1 fruit fly cellular context compared by ENCODE assay signal in the genomic region with DNA sequence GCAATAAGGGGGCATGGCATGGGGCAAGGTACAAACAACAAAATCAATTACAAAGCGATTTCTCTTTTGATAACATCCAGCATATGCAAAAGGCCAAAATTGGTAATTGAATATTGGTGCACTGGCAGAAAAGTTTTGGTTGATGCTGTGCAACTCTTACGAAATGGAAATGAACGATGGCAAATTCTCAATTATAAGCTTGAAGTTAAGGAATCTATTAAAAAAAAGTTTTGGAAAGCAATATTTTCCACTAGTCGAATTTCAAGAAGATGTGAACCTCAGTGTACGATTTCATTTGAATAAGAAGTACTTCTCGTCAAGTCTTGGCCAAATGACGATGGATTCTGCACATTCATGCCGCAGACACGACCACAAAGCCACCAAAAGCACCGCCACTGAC.
TF ChIP-seq lines count a peak whose summit lies in the region.

No protein-coding gene starts in this region.

TF ChIP-seq in whole organism, embryonic, 481 proteins besides CTCF, POLR2A, EP300 and RAD21 (continued from another document and continues in another):
- TF ChIP-seq HLH3B (GFP tag; IDR thresholded peaks at IDR 0.05; lab: Robert Waterston, UW), result peak; percentile 30; the same call in 1 of the 2 replicates
- peak; percentile 26; the same call in 1 of the 2 replicates for TF ChIP-seq CG14441 (GFP tag; IDR thresholded peaks at IDR 0.05; lab: Robert Waterston, UW)
- TF ChIP-seq caup (GFP tag; optimal IDR thresholded peaks at IDR 0.05; lab: Kevin White, UChicago; ENCODE audit: severe bottlenecking), result no peak
- peak; percentile 56 for TF ChIP-seq CG10979 (tag; optimal IDR thresholded peaks at IDR 0.05; lab: Kevin White, UChicago)
- TF ChIP-seq CG30431 (GFP tag; optimal IDR thresholded peaks at IDR 0.05; lab: Kevin White, UChicago), result peak; percentile 7
- no peak for TF ChIP-seq cwo (GFP tag; optimal IDR thresholded peaks at IDR 0.05; lab: Kevin White, UChicago)
- TF ChIP-seq Xrp1 (GFP tag; IDR thresholded peaks at IDR 0.05; lab: Robert Waterston, UW), result peak; percentile 52; the same call in 1 of the 2 replicates
- TF ChIP-seq eve (GFP tag; optimal IDR thresholded peaks at IDR 0.05; lab: Kevin White, UChicago), result peak in 1 of 2 experiments; percentile 19
- peak; percentile 37 for TF ChIP-seq CG4424 (GFP tag; optimal IDR thresholded peaks at IDR 0.05; lab: Kevin White, UChicago)
- TF ChIP-seq chn (GFP tag; optimal IDR thresholded peaks at IDR 0.05; lab: Kevin White, UChicago), result peak; percentile 7
- TF ChIP-seq CG10366 (GFP tag; IDR thresholded peaks at IDR 0.05; lab: Robert Waterston, UW), result peak; percentile 24; the same call in 1 of the 2 replicates
- no peak for TF ChIP-seq CG3065 (GFP tag; optimal IDR thresholded peaks at IDR 0.05; lab: Kevin White, UChicago)
- peak; percentile 7 to 32 for TF ChIP-seq dpn (GFP tag; optimal IDR thresholded peaks at IDR 0.05; lab: Kevin White, UChicago)
- TF ChIP-seq Lpt (GFP tag; optimal IDR thresholded peaks at IDR 0.05; lab: Kevin White, UChicago), result no peak
- no peak for TF ChIP-seq prd (optimal IDR thresholded peaks at IDR 0.05; lab: Kevin White, UChicago)
- peak; percentile 58 for TF ChIP-seq prd (GFP tag; IDR thresholded peaks at IDR 0.05; lab: Robert Waterston, UW)
- TF ChIP-seq gem (tag; optimal IDR thresholded peaks at IDR 0.05; lab: Kevin White, UChicago), result peak; percentile 69
- TF ChIP-seq CrebB (tag; optimal IDR thresholded peaks at IDR 0.05; lab: Kevin White, UChicago), result no peak
- peak; percentile 23 for TF ChIP-seq CG14710 (tag; optimal IDR thresholded peaks at IDR 0.05; lab: Kevin White, UChicago)
- TF ChIP-seq CG12659 (GFP tag; optimal IDR thresholded peaks at IDR 0.05; lab: Kevin White, UChicago), result no peak
- TF ChIP-seq NFAT (GFP tag; IDR thresholded peaks at IDR 0.05; lab: Robert Waterston, UW), result no peak
- TF ChIP-seq wdn (GFP tag; IDR thresholded peaks at IDR 0.05; lab: Robert Waterston, UW), result no peak
- TF ChIP-seq Pdp1 (GFP tag; optimal IDR thresholded peaks at IDR 0.05; lab: Kevin White, UChicago), result peak; percentile 6 to 23
- TF ChIP-seq gsb-n (tag; optimal IDR thresholded peaks at IDR 0.05; lab: Kevin White, UChicago), result peak; percentile 35
- TF ChIP-seq tna (GFP tag; IDR thresholded peaks at IDR 0.05; lab: Robert Waterston, UW; ENCODE audit: partially characterized antibody), result no peak
- peak; percentile 31 for TF ChIP-seq CG5245 (GFP tag; optimal IDR thresholded peaks at IDR 0.05; lab: Kevin White, UChicago)
- peak; percentile 4 for TF ChIP-seq jumu (GFP tag; optimal IDR thresholded peaks at IDR 0.05; lab: Kevin White, UChicago)
- TF ChIP-seq CG15601 (tag; optimal IDR thresholded peaks at IDR 0.05; lab: Kevin White, UChicago), result peak; percentile 6
- peak; percentile 29; the same call in 1 of the 2 replicates for TF ChIP-seq Rfx (GFP tag; IDR thresholded peaks at IDR 0.05; lab: Robert Waterston, UW)
- TF ChIP-seq CG5180 (GFP tag; optimal IDR thresholded peaks at IDR 0.05; lab: Kevin White, UChicago), result no peak
- no peak for TF ChIP-seq CG14667 (GFP tag; IDR thresholded peaks at IDR 0.05; lab: Robert Waterston, UW)
- TF ChIP-seq Hsf (GFP tag; optimal IDR thresholded peaks at IDR 0.05; lab: Kevin White, UChicago), result peak; percentile 31
- no peak for TF ChIP-seq corto (GFP tag; optimal IDR thresholded peaks at IDR 0.05; lab: Kevin White, UChicago)
- TF ChIP-seq mirr (GFP tag; optimal IDR thresholded peaks at IDR 0.05; lab: Kevin White, UChicago), result no peak
- TF ChIP-seq Med (GFP tag; lab: Kevin White, UChicago), result peak; percentile 76
- TF ChIP-seq CG16815 (GFP tag; optimal IDR thresholded peaks at IDR 0.05; lab: Kevin White, UChicago), result peak; percentile 6
- peak; percentile 3 for TF ChIP-seq bab2 (GFP tag; optimal IDR thresholded peaks at IDR 0.05; lab: Kevin White, UChicago)
- TF ChIP-seq CG1603 (tag; optimal IDR thresholded peaks at IDR 0.05; lab: Kevin White, UChicago), result peak; percentile 16
- peak; percentile 23 for TF ChIP-seq bcd (GFP tag; optimal IDR thresholded peaks at IDR 0.05; lab: Kevin White, UChicago)
- TF ChIP-seq CG10654 (GFP tag; optimal IDR thresholded peaks at IDR 0.05; lab: Kevin White, UChicago), result no peak
- peak; percentile 20 for TF ChIP-seq lilli (GFP tag; optimal IDR thresholded peaks at IDR 0.05; lab: Kevin White, UChicago)
- TF ChIP-seq CG8388 (GFP tag; optimal IDR thresholded peaks at IDR 0.05; lab: Kevin White, UChicago), result peak; percentile 26
- TF ChIP-seq CG12391 (tag; optimal IDR thresholded peaks at IDR 0.05; lab: Kevin White, UChicago), result peak; percentile 18
- peak; percentile 52; the same call in 1 of the 2 replicates for TF ChIP-seq ara (GFP tag; IDR thresholded peaks at IDR 0.05; lab: Robert Waterston, UW)
- TF ChIP-seq sd (tag; optimal IDR thresholded peaks at IDR 0.05; lab: Kevin White, UChicago), result no peak
- peak; percentile 66; the same call in 2 of the 3 replicates for TF ChIP-seq zfh1 (GFP tag; IDR thresholded peaks at IDR 0.05; lab: Robert Waterston, UW)
- no peak for TF ChIP-seq CG14014 (GFP tag; IDR thresholded peaks at IDR 0.05; lab: Robert Waterston, UW)
- no peak for TF ChIP-seq Dek (tag; optimal IDR thresholded peaks at IDR 0.05; lab: Kevin White, UChicago)
- TF ChIP-seq CG7556 (GFP tag; optimal IDR thresholded peaks at IDR 0.05; lab: Kevin White, UChicago), result peak; percentile 6
- no peak for TF ChIP-seq CG15696 (tag; optimal IDR thresholded peaks at IDR 0.05; lab: Kevin White, UChicago)
- peak; percentile 9 for TF ChIP-seq pnt (GFP tag; optimal IDR thresholded peaks at IDR 0.05; lab: Kevin White, UChicago)
- TF ChIP-seq unpg (GFP tag; optimal IDR thresholded peaks at IDR 0.05; lab: Kevin White, UChicago), result peak; percentile 24
- TF ChIP-seq ase (GFP tag; IDR thresholded peaks at IDR 0.05; lab: Robert Waterston, UW), result 0 out of 3 replicates have a peak, but pooled peaks have one; percentile 26
- TF ChIP-seq pzg (GFP tag; optimal IDR thresholded peaks at IDR 0.05; lab: Kevin White, UChicago), result no peak
- TF ChIP-seq Side (GFP tag; optimal IDR thresholded peaks at IDR 0.05; lab: Kevin White, UChicago), result peak; percentile 27
- TF ChIP-seq rib (GFP tag; IDR thresholded peaks at IDR 0.05; lab: Robert Waterston, UW), result no peak
- peak; percentile 14 for TF ChIP-seq Xbp1 (GFP tag; optimal IDR thresholded peaks at IDR 0.05; lab: Kevin White, UChicago)
- TF ChIP-seq fd3F (GFP tag; optimal IDR thresholded peaks at IDR 0.05; lab: Kevin White, UChicago), result no peak
- TF ChIP-seq CG4730 (GFP tag; IDR thresholded peaks at IDR 0.05; lab: Robert Waterston, UW), result no peak
- 0 out of 3 replicates have a peak, but pooled peaks have one; percentile 37 for TF ChIP-seq CG11695 (GFP tag; IDR thresholded peaks at IDR 0.05; lab: Robert Waterston, UW)
- peak in 1 of 2 experiments; percentile 14 for TF ChIP-seq chif (GFP tag; optimal IDR thresholded peaks at IDR 0.05; lab: Kevin White, UChicago)
- TF ChIP-seq CG2712 (tag; optimal IDR thresholded peaks at IDR 0.05; lab: Kevin White, UChicago), result peak; percentile 37
- TF ChIP-seq pan (optimal IDR thresholded peaks at IDR 0.05; lab: Kevin White, UChicago), result no peak
- peak in 1 of 2 experiments; percentile 52 for TF ChIP-seq pan (GFP tag; optimal IDR thresholded peaks at IDR 0.05 in 1 of 2, IDR thresholded peaks at IDR 0.05 in 1 of 2)
- TF ChIP-seq E2f1 (GFP tag; IDR thresholded peaks at IDR 0.05; lab: Robert Waterston, UW), result 0 out of 2 replicates have a peak, but pooled peaks have one; percentile 31
- TF ChIP-seq ind (GFP tag; optimal IDR thresholded peaks at IDR 0.05; lab: Kevin White, UChicago), result peak; percentile 4
- TF ChIP-seq klu (GFP tag; IDR thresholded peaks at IDR 0.05; lab: Robert Waterston, UW), result no peak
- 0 out of 2 replicates have a peak, but pooled peaks have one; percentile 13 for TF ChIP-seq CG3847 (GFP tag; IDR thresholded peaks at IDR 0.05; lab: Robert Waterston, UW)
- no peak for TF ChIP-seq sna (GFP tag; IDR thresholded peaks at IDR 0.05; lab: Robert Waterston, UW; ENCODE audit: partially characterized antibody)
- TF ChIP-seq CG17361 (GFP tag; IDR thresholded peaks at IDR 0.05; lab: Robert Waterston, UW), result peak; percentile 38; the same call in 1 of the 3 replicates
- no peak for TF ChIP-seq CG11456 (GFP tag; IDR thresholded peaks at IDR 0.05; lab: Robert Waterston, UW)
- no peak for TF ChIP-seq Dfd (GFP tag; optimal IDR thresholded peaks at IDR 0.05; lab: Kevin White, UChicago)
- TF ChIP-seq Oli (tag; optimal IDR thresholded peaks at IDR 0.05; lab: Kevin White, UChicago), result no peak
- TF ChIP-seq Drgx (GFP tag; IDR thresholded peaks at IDR 0.05; lab: Robert Waterston, UW), result 0 out of 2 replicates have a peak, but pooled peaks have one; percentile 23
- no peak for TF ChIP-seq chm (GFP tag; IDR thresholded peaks at IDR 0.05; lab: Robert Waterston, UW)
- TF ChIP-seq CG12236 (GFP tag; optimal IDR thresholded peaks at IDR 0.05; lab: Kevin White, UChicago), result no peak
- peak; percentile 5 for TF ChIP-seq D19A (tag; optimal IDR thresholded peaks at IDR 0.05; lab: Kevin White, UChicago)
- TF ChIP-seq row (GFP tag; IDR thresholded peaks at IDR 0.05; lab: Robert Waterston, UW), result peak; percentile 39; the same call in 2 of the 3 replicates
- TF ChIP-seq HLH54F (GFP tag; optimal IDR thresholded peaks at IDR 0.05; lab: Kevin White, UChicago), result peak; percentile 20
- TF ChIP-seq mld (GFP tag; IDR thresholded peaks at IDR 0.05; lab: Robert Waterston, UW; ENCODE audit: partially characterized antibody), result no peak
- TF ChIP-seq Atf6 (GFP tag; IDR thresholded peaks at IDR 0.05; lab: Robert Waterston, UW), result peak; percentile 28; the same call in 1 of the 2 replicates
- TF ChIP-seq vvl (GFP tag; IDR thresholded peaks at IDR 0.05; lab: Robert Waterston, UW), result peak; percentile 53; the same call in 1 of the 2 replicates
- TF ChIP-seq CG9932 (GFP tag; IDR thresholded peaks at IDR 0.05; lab: Robert Waterston, UW), result peak; percentile 41; the same call in 1 of the 2 replicates
- peak; percentile 32 for TF ChIP-seq CG2120 (GFP tag; optimal IDR thresholded peaks at IDR 0.05; lab: Kevin White, UChicago)
- TF ChIP-seq bsh (GFP tag; optimal IDR thresholded peaks at IDR 0.05; lab: Kevin White, UChicago), result peak in 1 of 2 experiments; percentile 55
- peak; percentile 40 for TF ChIP-seq CG11504 (tag; optimal IDR thresholded peaks at IDR 0.05; lab: Kevin White, UChicago)
- peak; percentile 4 for TF ChIP-seq CG33213 (GFP tag; optimal IDR thresholded peaks at IDR 0.05; lab: Kevin White, UChicago)
- TF ChIP-seq CG10267 (tag; optimal IDR thresholded peaks at IDR 0.05; lab: Kevin White, UChicago), result peak; percentile 5
- TF ChIP-seq dmrt99B (tag; optimal IDR thresholded peaks at IDR 0.05; lab: Kevin White, UChicago), result peak; percentile 36
- peak; percentile 29 for TF ChIP-seq mam (GFP tag; optimal IDR thresholded peaks at IDR 0.05; lab: Kevin White, UChicago)
- no peak for TF ChIP-seq MTF-1 (GFP tag; optimal IDR thresholded peaks at IDR 0.05; lab: Kevin White, UChicago; ENCODE audit: borderline replicate concordance)
- TF ChIP-seq CG17328 (GFP tag; IDR thresholded peaks at IDR 0.05; lab: Robert Waterston, UW), result peak; percentile 55
- peak; percentile 6 for TF ChIP-seq CG15269 (tag; optimal IDR thresholded peaks at IDR 0.05; lab: Kevin White, UChicago)
- TF ChIP-seq CG11247 (GFP tag; IDR thresholded peaks at IDR 0.05; lab: Robert Waterston, UW), result no peak
- no peak for TF ChIP-seq danr (GFP tag; IDR thresholded peaks at IDR 0.05; lab: Robert Waterston, UW)
- peak; percentile 40; the same call in 1 of the 2 replicates for TF ChIP-seq sisA (GFP tag; IDR thresholded peaks at IDR 0.05; lab: Robert Waterston, UW)
- TF ChIP-seq CG10209 (GFP tag; optimal IDR thresholded peaks at IDR 0.05; lab: Kevin White, UChicago), result peak; percentile 17
- TF ChIP-seq tin (GFP tag; optimal IDR thresholded peaks at IDR 0.05; lab: Kevin White, UChicago), result peak; percentile 6
- no peak for TF ChIP-seq CG6791 (GFP tag; IDR thresholded peaks at IDR 0.05; lab: Robert Waterston, UW; ENCODE audit: partially characterized antibody)
- TF ChIP-seq CG7839 (tag; optimal IDR thresholded peaks at IDR 0.05; lab: Kevin White, UChicago), result peak; percentile 47
- TF ChIP-seq al (GFP tag; IDR thresholded peaks at IDR 0.05; lab: Robert Waterston, UW), result no peak
- TF ChIP-seq D (optimal IDR thresholded peaks at IDR 0.05; lab: Kevin White, UChicago), result no peak
- TF ChIP-seq D (GFP tag; optimal IDR thresholded peaks at IDR 0.05; lab: Kevin White, UChicago), result no peak
- peak in 1 of 2 experiments; percentile 0 for TF ChIP-seq Hr51 (GFP tag; optimal IDR thresholded peaks at IDR 0.05; lab: Kevin White, UChicago)
- TF ChIP-seq Spps (tag; optimal IDR thresholded peaks at IDR 0.05; lab: Kevin White, UChicago), result peak; percentile 25
- peak; percentile 1 for TF ChIP-seq CG1602 (GFP tag; optimal IDR thresholded peaks at IDR 0.05; lab: Kevin White, UChicago)
- TF ChIP-seq repo (GFP tag; optimal IDR thresholded peaks at IDR 0.05; lab: Kevin White, UChicago), result no peak
- TF ChIP-seq az2 (GFP tag; optimal IDR thresholded peaks at IDR 0.05; lab: Kevin White, UChicago), result peak; percentile 12
- TF ChIP-seq CG17802 (tag; optimal IDR thresholded peaks at IDR 0.05; lab: Kevin White, UChicago), result peak; percentile 5
- TF ChIP-seq so (GFP tag; IDR thresholded peaks at IDR 0.05; lab: Robert Waterston, UW), result 0 out of 3 replicates have a peak, but pooled peaks have one; percentile 48
- TF ChIP-seq stwl (tag; optimal IDR thresholded peaks at IDR 0.05; lab: Kevin White, UChicago), result no peak
- no peak for TF ChIP-seq Trl (optimal IDR thresholded peaks at IDR 0.05; lab: Kevin White, UChicago)
- TF ChIP-seq Trl (GFP tag; optimal IDR thresholded peaks at IDR 0.05; lab: Kevin White, UChicago), result peak; percentile 40
- TF ChIP-seq CG4404 (GFP tag; IDR thresholded peaks at IDR 0.05; lab: Robert Waterston, UW), result 0 out of 2 replicates have a peak, but pooled peaks have one; percentile 8
- TF ChIP-seq Blimp-1 (GFP tag; optimal IDR thresholded peaks at IDR 0.05; lab: Kevin White, UChicago), result peak; percentile 42
- no peak for TF ChIP-seq CG33557 (GFP tag; optimal IDR thresholded peaks at IDR 0.05; lab: Kevin White, UChicago)
- TF ChIP-seq lola (GFP tag; optimal IDR thresholded peaks at IDR 0.05; lab: Kevin White, UChicago), result peak in 1 of 3 experiments; percentile 36
- TF ChIP-seq lab (GFP tag; optimal IDR thresholded peaks at IDR 0.05; lab: Kevin White, UChicago), result peak; percentile 21
- peak; percentile 34 for TF ChIP-seq grau (tag; optimal IDR thresholded peaks at IDR 0.05; lab: Kevin White, UChicago)
- no peak for TF ChIP-seq CG12071 (GFP tag; optimal IDR thresholded peaks at IDR 0.05; lab: Kevin White, UChicago)
- peak; percentile 50; the same call in 1 of the 2 replicates for TF ChIP-seq CG32772 (GFP tag; IDR thresholded peaks at IDR 0.05; lab: Robert Waterston, UW)
- TF ChIP-seq CG2678 (tag; optimal IDR thresholded peaks at IDR 0.05; lab: Kevin White, UChicago), result peak; percentile 37
- TF ChIP-seq Kr (GFP tag; optimal IDR thresholded peaks at IDR 0.05; lab: Kevin White, UChicago), result no peak
- peak; percentile 17 for TF ChIP-seq CoRest (tag; optimal IDR thresholded peaks at IDR 0.05; lab: Kevin White, UChicago)
